Worm (Caenorhabditis elegans): ENCODE results near the gene W05H9.2.

DNA sequence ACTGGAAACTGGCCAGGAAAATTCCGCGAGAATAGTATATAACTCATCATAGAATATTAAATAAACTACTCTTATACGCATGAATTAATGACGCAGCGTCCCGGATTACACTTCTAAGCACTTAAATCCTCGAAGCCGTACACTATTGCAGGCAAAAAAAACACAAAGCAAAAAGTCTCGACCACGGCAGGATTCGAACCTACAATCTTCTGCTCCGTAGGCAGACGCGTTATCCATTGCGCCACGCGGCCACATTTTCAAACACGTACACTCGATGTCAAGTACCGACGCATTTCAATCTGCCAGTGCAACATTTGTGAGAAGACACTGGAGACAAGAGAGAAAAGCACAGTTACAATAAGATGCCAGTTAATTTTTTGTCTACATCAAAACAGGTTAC, 46.9 kb upstream of the W05H9.2 start:
- TF ChIP-seq ahr-1 (tag; optimal IDR thresholded peaks at IDR 0.05) (no peak), unc-42 (tag; optimal IDR thresholded peaks at IDR 0.05) (no peak), ttx-3 (tag; optimal IDR thresholded peaks at IDR 0.05) (peak; percentile 22), fkh-10 (GFP tag; optimal IDR thresholded peaks at IDR 0.05) (no peak), unc-86 (tag; optimal IDR thresholded peaks at IDR 0.05) (no peak), nhr-11 (tag; optimal IDR thresholded peaks at IDR 0.05) (no peak), hlh-30 (tag; optimal IDR thresholded peaks at IDR 0.05; ENCODE audit: insufficient read depth) (no peak), lim-6 (tag; optimal IDR thresholded peaks at IDR 0.05) (no peak), ceh-45 (GFP tag; IDR thresholded peaks at IDR 0.05) (peak; percentile 53; the same call in 1 of the 2 replicates), hlh-13 (GFP tag; optimal IDR thresholded peaks at IDR 0.05) (peak; percentile 35), dve-1 (tag; optimal IDR thresholded peaks at IDR 0.05) (peak; percentile 63)

All from whole organism, late embryonic.